Fruit fly (Drosophila melanogaster): Measurements from ENCODE around the gene CG8097.

dm6 chrX:15568353-15568982 is 14.5 kb upstream of the CG8097 start:
- TF ChIP-seq vri (GFP tag; optimal IDR thresholded peaks at IDR 0.05) (peak; percentile 26), Lpt (GFP tag; optimal IDR thresholded peaks at IDR 0.05) (no peak), CG3919 (GFP tag; optimal IDR thresholded peaks at IDR 0.05) (no peak), CG11762 (GFP tag; optimal IDR thresholded peaks at IDR 0.05; ENCODE audit: insufficient read depth) (no peak), spab (GFP tag; optimal IDR thresholded peaks at IDR 0.05) (no peak)
